Worm (Caenorhabditis elegans): ENCODE data around the gene blos-2.

- no peak for TF ChIP-seq klf-2 (GFP tag; conservative IDR thresholded peaks at IDR 0.05)
- TF ChIP-seq ref-1 (GFP tag; conservative IDR thresholded peaks at IDR 0.05), result no peak
- no peak for TF ChIP-seq T22C8.4 (GFP tag; IDR thresholded peaks at IDR 0.05)
Measured at ce11 chrIV:6328198-6328597, 5.8 kb upstream of the blos-2 start.
